Worm (Caenorhabditis elegans): ENCODE data around the gene F45H10.2.
A peak's percentile ranks its signal among the peaks of the same experiment; 100 is the strongest.

Gene F45H10.2

ce11 chrII:13508607-13509006, 15.8 kb upstream of the F45H10.2 start:
- no peak for TF ChIP-seq crh-2 (tag; optimal IDR thresholded peaks at IDR 0.05)
- no peak for TF ChIP-seq nhr-11 (tag; optimal IDR thresholded peaks at IDR 0.05)
- no peak for TF ChIP-seq ceh-82 (tag; optimal IDR thresholded peaks at IDR 0.05)
- TF ChIP-seq skn-1 (tag; optimal IDR thresholded peaks at IDR 0.05): no peak
- no peak for TF ChIP-seq elt-1 (tag; optimal IDR thresholded peaks at IDR 0.05)
- no peak for TF ChIP-seq lin-11 (tag; optimal IDR thresholded peaks at IDR 0.05)
- no peak for TF ChIP-seq nhr-12 (tag; optimal IDR thresholded peaks at IDR 0.05)
- no peak for TF ChIP-seq alr-1 (tag; optimal IDR thresholded peaks at IDR 0.05)
- TF ChIP-seq fos-1 (tag; optimal IDR thresholded peaks at IDR 0.05): peak; percentile 85
- TF ChIP-seq nhr-129 (tag; optimal IDR thresholded peaks at IDR 0.05): peak; percentile 38
- no peak for TF ChIP-seq ama-1 (optimal IDR thresholded peaks at IDR 0.05)
- no peak for TF ChIP-seq sem-4 (tag; optimal IDR thresholded peaks at IDR 0.05)

ce11 chrII:13507535-13507934, 14.7 kb upstream of the F45H10.2 start, which contains the start of gene nep-17:
Gene nep-17, plus strand, starts transcription at chrII:13507819.
- peak; percentile 4 for TF ChIP-seq gmeb-1 (tag; optimal IDR thresholded peaks at IDR 0.05)
- TF ChIP-seq unc-39 (tag; optimal IDR thresholded peaks at IDR 0.05): no peak
- peak; percentile 81 for TF ChIP-seq fos-1 (tag; optimal IDR thresholded peaks at IDR 0.05)

- TF ChIP-seq crh-2 (tag; optimal IDR thresholded peaks at IDR 0.05): no peak
- TF ChIP-seq fos-1 (tag; optimal IDR thresholded peaks at IDR 0.05): peak; percentile 79
Measured at ce11 chrII:13505977-13506568, 13.2 kb upstream of the F45H10.2 start.

ce11 chrII:13505386-13505785, 12.5 kb upstream of the F45H10.2 start:
- no peak for TF ChIP-seq F13H6.1 (tag; optimal IDR thresholded peaks at IDR 0.05)
- no peak for TF ChIP-seq alr-1 (tag; optimal IDR thresholded peaks at IDR 0.05)
- TF ChIP-seq nhr-23 (tag; optimal IDR thresholded peaks at IDR 0.05): no peak
- TF ChIP-seq elt-1 (tag; optimal IDR thresholded peaks at IDR 0.05): no peak
- TF ChIP-seq C34F6.9 (tag; optimal IDR thresholded peaks at IDR 0.05): no peak
- no peak for TF ChIP-seq unc-39 (tag; optimal IDR thresholded peaks at IDR 0.05)
- no peak for TF ChIP-seq crh-2 (tag; optimal IDR thresholded peaks at IDR 0.05)
- no peak for TF ChIP-seq unc-62 (GFP tag; optimal IDR thresholded peaks at IDR 0.05)
- no peak for TF ChIP-seq Y55F3AM.14 (GFP tag; optimal IDR thresholded peaks at IDR 0.05)
- no peak for TF ChIP-seq peb-1 (tag; optimal IDR thresholded peaks at IDR 0.05)
- TF ChIP-seq elt-3 (tag; optimal IDR thresholded peaks at IDR 0.05): no peak
- TF ChIP-seq aly-2 (tag; optimal IDR thresholded peaks at IDR 0.05): no peak
- TF ChIP-seq lin-11 (tag; optimal IDR thresholded peaks at IDR 0.05): no peak
- no peak for TF ChIP-seq zag-1 (tag; optimal IDR thresholded peaks at IDR 0.05)
- TF ChIP-seq mab-5 (tag; optimal IDR thresholded peaks at IDR 0.05): no peak

ce11 chrII:13503653-13504052, 10.8 kb upstream of the F45H10.2 start, which contains the start of gene F54F11.1:
Gene F54F11.1, plus strand, starts transcription at chrII:13503953.
- TF ChIP-seq unc-55 (GFP tag; optimal IDR thresholded peaks at IDR 0.05) (peak; percentile 14), blmp-1 (tag; optimal IDR thresholded peaks at IDR 0.05; ENCODE audit: insufficient read depth) (no peak)

- TF ChIP-seq nhr-11 (tag; optimal IDR thresholded peaks at IDR 0.05) (no peak), nhr-77 (tag; optimal IDR thresholded peaks at IDR 0.05) (no peak), elt-1 (tag; optimal IDR thresholded peaks at IDR 0.05) (no peak), lin-11 (tag; optimal IDR thresholded peaks at IDR 0.05) (no peak), skn-1 (tag; optimal IDR thresholded peaks at IDR 0.05) (no peak), snpc-4 (tag; optimal IDR thresholded peaks at IDR 0.05) (no peak), ama-1 (optimal IDR thresholded peaks at IDR 0.05) (no peak), alr-1 (tag; optimal IDR thresholded peaks at IDR 0.05) (no peak), Y55F3AM.14 (GFP tag; optimal IDR thresholded peaks at IDR 0.05) (no peak), nhr-25 (tag; optimal IDR thresholded peaks at IDR 0.05) (no peak), unc-39 (tag; optimal IDR thresholded peaks at IDR 0.05) (no peak), nhr-21 (tag; optimal IDR thresholded peaks at IDR 0.05) (no peak)
Measured at ce11 chrII:13501575-13501974, 8.7 kb upstream of the F45H10.2 start, which contains the start of gene F45H10.5. Gene F45H10.5, plus strand, starts transcription at chrII:13501875.

- peak; percentile 10 for TF ChIP-seq nhr-129 (tag; optimal IDR thresholded peaks at IDR 0.05)
- peak; percentile 17 for TF ChIP-seq sma-9 (GFP tag; optimal IDR thresholded peaks at IDR 0.05)
- TF ChIP-seq sma-9 (tag; optimal IDR thresholded peaks at IDR 0.05): no peak
- no peak for TF ChIP-seq ceh-16 (tag; optimal IDR thresholded peaks at IDR 0.05)
Measured at ce11 chrII:13500582-13500981, 7.7 kb upstream of the F45H10.2 start.

Data from whole organism, L2 larva.